Worm (Caenorhabditis elegans): ENCODE measurements around the gene F22F1.2.

ce11 chrX:8120281-8120680 lies 30.2 kb downstream of the F22F1.2 start:
- TF ChIP-seq dao-5 (tag; optimal IDR thresholded peaks at IDR 0.05), result no peak
- TF ChIP-seq W03F9.2 (tag; optimal IDR thresholded peaks at IDR 0.05), result no peak
- no peak for TF ChIP-seq him-1 (tag; optimal IDR thresholded peaks at IDR 0.05)
